Fruit fly (Drosophila melanogaster) whole organism, embryonic: ENCODE measurements around the gene pit.

Experiments used
- Awh ChIP-seq: fragments of 200-800 bp; sonication (Bioruptor generic); IDR thresholded peaks from 2 replicates; pipeline ENCODE4, ENCODE4 v1.3.6; 2022; ENCODE audit warnings: missing biosample characterization, missing genetic modification characterization
- CG11504 ChIP-seq: fragments of 200-800 bp; sonication (Bioruptor generic); optimal IDR thresholded peaks from 3 replicates; lab custom pipeline; 2019; ENCODE audit warnings: missing biosample characterization, mild to moderate bottlenecking, missing genetic modification characterization, moderate library complexity
- CG12155 ChIP-seq: fragments of 200-800 bp; sonication (Bioruptor generic); optimal IDR thresholded peaks from 3 replicates; lab custom pipeline; 2016; ENCODE audit warnings: missing biosample characterization, missing genetic modification characterization
- CG12236 ChIP-seq: fragments of 200-800 bp; sonication (Bioruptor generic); optimal IDR thresholded peaks from 2 replicates; lab custom pipeline; 2016; ENCODE audit warnings: missing biosample characterization, missing genetic modification characterization
- CG13894 ChIP-seq: fragments of 200-800 bp; sonication (Bioruptor generic); optimal IDR thresholded peaks from 3 replicates; lab custom pipeline; 2018; ENCODE audit warnings: missing biosample characterization, mild to moderate bottlenecking, missing genetic modification characterization, moderate library complexity
- CG14710 ChIP-seq: fragments of 200-800 bp; sonication (Bioruptor generic); optimal IDR thresholded peaks from 3 replicates; lab custom pipeline; 2019; ENCODE audit warnings: missing biosample characterization, mild to moderate bottlenecking, missing genetic modification characterization, moderate library complexity
- CG15601 ChIP-seq: fragments of 200-800 bp; sonication (Bioruptor generic); optimal IDR thresholded peaks from 3 replicates; lab custom pipeline; 2019; ENCODE audit warnings: missing biosample characterization, mild to moderate bottlenecking, missing genetic modification characterization, moderate library complexity
- CG16815 ChIP-seq: fragments of 200-800 bp; sonication (Bioruptor generic); optimal IDR thresholded peaks from 3 replicates; lab custom pipeline; 2017; ENCODE audit warnings: missing biosample characterization, mild to moderate bottlenecking, missing genetic modification characterization
- CG18262 ChIP-seq: fragments of 200-800 bp; optimal IDR thresholded peaks from 3 replicates; lab custom pipeline; 2019; ENCODE audit warnings: missing biosample characterization, mild to moderate bottlenecking, missing genetic modification characterization, moderate library complexity
- CG18599 ChIP-seq: fragments of 200-800 bp; sonication (Bioruptor generic); optimal IDR thresholded peaks from 3 replicates; lab custom pipeline; 2017; ENCODE audit warnings: missing biosample characterization, missing genetic modification characterization, mild to moderate bottlenecking, moderate library complexity, missing genetic modification reagents
- CG2129 ChIP-seq: fragments of 200-800 bp; sonication (Bioruptor generic); IDR thresholded peaks from 2 replicates; pipeline ENCODE4 v1.3.6; 2022; ENCODE audit warnings: missing biosample characterization, missing genetic modification characterization; ENCODE audit not compliant: partially characterized antibody
- CG30403 ChIP-seq: fragments of 200-800 bp; sonication (Bioruptor generic); optimal IDR thresholded peaks from 3 replicates; lab custom pipeline; 2016; ENCODE audit warnings: missing biosample characterization, missing genetic modification characterization
- CG30431 ChIP-seq: fragments of 200-800 bp; sonication (Bioruptor generic); optimal IDR thresholded peaks from 2 replicates; lab custom pipeline; 2017; ENCODE audit warnings: missing biosample characterization, missing genetic modification characterization
- CG31388 ChIP-seq: fragments of 200-800 bp; sonication (Bioruptor generic); optimal IDR thresholded peaks from 2 replicates; lab custom pipeline; 2016; ENCODE audit warnings: missing biosample characterization, missing genetic modification characterization
- CG3407 ChIP-seq: fragments of 200-800 bp; sonication (Bioruptor generic); optimal IDR thresholded peaks from 2 replicates; lab custom pipeline; 2018; ENCODE audit warnings: missing biosample characterization, mild to moderate bottlenecking, missing genetic modification characterization
- CG4328 ChIP-seq: fragments of 200-800 bp; sonication (Bioruptor generic); optimal IDR thresholded peaks from 3 replicates; lab custom pipeline; 2017; ENCODE audit warnings: missing biosample characterization, missing genetic modification reagents, missing genetic modification characterization
- CG43689 ChIP-seq: fragments of 200-800 bp; sonication (Bioruptor generic); IDR thresholded peaks from 2 replicates; pipeline ENCODE4 v1.3.6; 2022; ENCODE audit warnings: missing biosample characterization, missing genetic modification characterization
- CG6254 ChIP-seq: fragments of 200-800 bp; sonication (Bioruptor generic); optimal IDR thresholded peaks from 3 replicates; lab custom pipeline; 2017; ENCODE audit warnings: mild to moderate bottlenecking, missing biosample characterization, missing genetic modification reagents, missing genetic modification characterization
- CG6854 ChIP-seq: fragments of 200-800 bp; sonication (Bioruptor generic); optimal IDR thresholded peaks from 3 replicates; lab custom pipeline; 2017; ENCODE audit warnings: missing biosample characterization, mild to moderate bottlenecking, missing genetic modification characterization
- CG7556 ChIP-seq: fragments of 200-800 bp; sonication (Bioruptor generic); optimal IDR thresholded peaks from 2 replicates; lab custom pipeline; 2017; ENCODE audit warnings: missing biosample characterization, mild to moderate bottlenecking, missing genetic modification characterization
- CG8944 ChIP-seq: fragments of 200-800 bp; sonication (Bioruptor generic); optimal IDR thresholded peaks from 3 replicates; lab custom pipeline; 2016; ENCODE audit warnings: missing biosample characterization, missing genetic modification characterization
- CG9876 ChIP-seq: fragments of 200-800 bp; sonication (Bioruptor generic); optimal IDR thresholded peaks from 2 replicates; lab custom pipeline; 2016; ENCODE audit warnings: missing biosample characterization, missing genetic modification characterization
- CG9932 ChIP-seq: fragments of 200-800 bp; sonication (Bioruptor generic); IDR thresholded peaks from 2 replicates; pipeline ENCODE4 v1.3.6; 2022; ENCODE audit warnings: missing biosample characterization, missing genetic modification characterization
- CTCF ChIP-seq: fragments of 200-800 bp; sonication (Bioruptor generic); optimal IDR thresholded peaks from 2 replicates; lab custom pipeline; 2017; ENCODE audit warnings: missing biosample characterization, mild to moderate bottlenecking, missing genetic modification characterization, moderate library complexity
- D19B ChIP-seq: fragments of 200-800 bp; sonication (Bioruptor generic); optimal IDR thresholded peaks from 2 replicates; lab custom pipeline; 2017; ENCODE audit warnings: missing biosample characterization, mild to moderate bottlenecking, missing genetic modification characterization
- Dll ChIP-seq: fragments of 200-800 bp; sonication (Bioruptor generic); IDR thresholded peaks from 4 replicates; pipeline ENCODE4 v1.3.6; 2022; ENCODE audit warnings: missing biosample characterization, missing genetic modification characterization; ENCODE audit not compliant: partially characterized antibody
- Eip74EF ChIP-seq, 2 experiments: fragments of 200-800 bp in 1 of 2; fragments of >200 bp in 1 of 2; sonication (Bioruptor generic) in 1 of 2; optimal IDR thresholded peaks; 2 replicates each; lab custom pipeline; 2017 to 2019; ENCODE audit warnings: missing biosample characterization in 2 of 2, missing genetic modification characterization in 2 of 2, mild to moderate bottlenecking in 1 of 2, moderate library complexity in 1 of 2
- Gug ChIP-seq: fragments of 200-800 bp; sonication (Bioruptor generic); IDR thresholded peaks from 4 replicates; pipeline ENCODE4 v1.3.6; 2022; ENCODE audit warnings: missing biosample characterization, missing genetic modification characterization
- NK7.1 ChIP-seq: fragments of 200-800 bp; sonication (Bioruptor generic); optimal IDR thresholded peaks from 3 replicates; lab custom pipeline; 2016; ENCODE audit warnings: missing biosample characterization, missing genetic modification characterization
- Taf1 ChIP-seq: fragments of 200-800 bp; sonication (Bioruptor generic); IDR thresholded peaks from 2 replicates; pipeline ENCODE4 v1.3.6; 2022; ENCODE audit warnings: missing biosample characterization, missing genetic modification characterization
- Tbp ChIP-seq: fragments of >200 bp; optimal IDR thresholded peaks from 2 replicates; lab custom pipeline; 2018; ENCODE audit warnings: missing biosample characterization, missing genetic modification characterization
- YL-1 ChIP-seq: fragments of 200-800 bp; sonication (Bioruptor generic); optimal IDR thresholded peaks from 3 replicates; lab custom pipeline; 2017; ENCODE audit warnings: missing biosample characterization, mild to moderate bottlenecking, missing genetic modification characterization
- bbx ChIP-seq: fragments of 200-800 bp; sonication (Bioruptor generic); IDR thresholded peaks from 2 replicates; pipeline ENCODE4 v1.3.6; 2022; ENCODE audit warnings: missing biosample characterization, missing genetic modification characterization; ENCODE audit not compliant: partially characterized antibody
- dm ChIP-seq: fragments of 200-800 bp; sonication (Bioruptor generic); optimal IDR thresholded peaks from 3 replicates; lab custom pipeline; 2016; ENCODE audit warnings: missing biosample characterization, missing genetic modification characterization
- dmrt99B ChIP-seq: fragments of 200-800 bp; sonication (Bioruptor generic); optimal IDR thresholded peaks from 2 replicates; lab custom pipeline; 2018; ENCODE audit warnings: missing biosample characterization, mild to moderate bottlenecking, missing genetic modification characterization, moderate library complexity
- exex ChIP-seq: fragments of 200-800 bp; sonication (Bioruptor generic); optimal IDR thresholded peaks from 4 replicates; lab custom pipeline; 2018; ENCODE audit warnings: missing biosample characterization, mild to moderate bottlenecking, missing genetic modification characterization, moderate library complexity
- klu ChIP-seq: fragments of 200-800 bp; sonication (Bioruptor generic); IDR thresholded peaks from 2 replicates; pipeline ENCODE4 v1.3.6; 2022; ENCODE audit warnings: missing biosample characterization, missing genetic modification characterization
- lbe ChIP-seq: fragments of 200-800 bp; sonication (Bioruptor generic); optimal IDR thresholded peaks from 2 replicates; lab custom pipeline; 2016; ENCODE audit warnings: missing biosample characterization, mild to moderate bottlenecking, missing genetic modification characterization
- luna ChIP-seq: fragments of 200-800 bp; sonication (Bioruptor generic); optimal IDR thresholded peaks from 2 replicates; lab custom pipeline; 2016; ENCODE audit warnings: missing biosample characterization, missing genetic modification characterization
- org-1 ChIP-seq: fragments of 200-800 bp; sonication (Bioruptor generic); optimal IDR thresholded peaks from 2 replicates; lab custom pipeline; 2017; ENCODE audit warnings: missing biosample characterization, missing genetic modification characterization
- pfk ChIP-seq: fragments of 200-800 bp; sonication (Bioruptor generic); optimal IDR thresholded peaks from 2 replicates; lab custom pipeline; 2018; ENCODE audit warnings: missing biosample characterization, mild to moderate bottlenecking, missing genetic modification characterization, moderate library complexity
- pros ChIP-seq: fragments of 200-800 bp; sonication (Bioruptor generic); optimal IDR thresholded peaks from 3 replicates; lab custom pipeline; 2019; ENCODE audit warnings: missing biosample characterization, mild to moderate bottlenecking, missing genetic modification characterization, moderate library complexity
- pum ChIP-seq: fragments of 200-800 bp; sonication (Bioruptor generic); optimal IDR thresholded peaks from 2 replicates; lab custom pipeline; 2016; ENCODE audit warnings: missing biosample characterization, missing genetic modification characterization
- slbo ChIP-seq: fragments of 200-800 bp; sonication (Bioruptor generic); IDR thresholded peaks from 2 replicates; pipeline ENCODE4 v1.3.6; 2022; ENCODE audit warnings: missing biosample characterization, missing genetic modification characterization
- slp2 ChIP-seq: fragments of 200-800 bp; sonication (Bioruptor generic); optimal IDR thresholded peaks from 2 replicates; lab custom pipeline; 2016; ENCODE audit warnings: missing biosample characterization, missing genetic modification characterization
- sqz ChIP-seq: fragments of 200-800 bp; sonication (Bioruptor generic); optimal IDR thresholded peaks from 3 replicates; lab custom pipeline; 2018; ENCODE audit warnings: missing biosample characterization, mild to moderate bottlenecking, missing genetic modification characterization
- sug ChIP-seq: fragments of 200-800 bp; optimal IDR thresholded peaks from 2 replicates; lab custom pipeline; 2019; ENCODE audit warnings: missing biosample characterization, mild to moderate bottlenecking, missing genetic modification characterization, moderate library complexity
- tap ChIP-seq: fragments of 200-800 bp; optimal IDR thresholded peaks from 3 replicates; lab custom pipeline; 2019; ENCODE audit warnings: missing biosample characterization, mild to moderate bottlenecking, missing genetic modification characterization, moderate library complexity
- twi ChIP-seq: fragments of 200-800 bp; optimal IDR thresholded peaks from 2 replicates; lab custom pipeline; 2019; ENCODE audit warnings: missing biosample characterization, mild to moderate bottlenecking, missing genetic modification characterization, moderate library complexity
- usp ChIP-seq: fragments of >200 bp; optimal IDR thresholded peaks from 2 replicates; lab custom pipeline; 2017; ENCODE audit warnings: missing biosample characterization, missing genetic modification characterization
- zf30C ChIP-seq: fragments of 200-800 bp; sonication (Bioruptor generic); optimal IDR thresholded peaks from 3 replicates; lab custom pipeline; 2018; ENCODE audit warnings: missing biosample characterization, mild to moderate bottlenecking, missing genetic modification characterization
- zfh2 ChIP-seq: fragments of 200-800 bp; sonication (Bioruptor generic); optimal IDR thresholded peaks from 2 replicates; lab custom pipeline; 2016; ENCODE audit warnings: missing biosample characterization, missing genetic modification characterization

Gene pit

dm6 chr3R:22025320-22025719, 8.8 kb upstream of the pit start, which contains the start of gene CG6028 (continued):
- TF ChIP-seq D19B (GFP tag; lab: Kevin White, UChicago) (no peak), usp (GFP tag; lab: Kevin White, UChicago) (no peak), CG6254 (GFP tag; lab: Kevin White, UChicago) (no peak), CG6854 (no peak), slp2 (no peak), CG30403 (GFP tag; lab: Kevin White, UChicago) (peak; percentile 17), luna (GFP tag; lab: Kevin White, UChicago) (no peak), NK7.1 (GFP tag; lab: Kevin White, UChicago) (no peak), CG15601 (tag; lab: Kevin White, UChicago) (no peak), klu (GFP tag; lab: Robert Waterston, UW) (no peak), dmrt99B (tag; lab: Kevin White, UChicago) (no peak), CG14710 (peak; percentile 9), exex (tag; lab: Kevin White, UChicago) (peak; percentile 45), sug (tag; lab: Kevin White, UChicago) (no peak), CG30431 (GFP tag; lab: Kevin White, UChicago) (no peak), CG18262 (peak; percentile 17), org-1 (no peak), Taf1 (GFP tag; lab: Robert Waterston, UW) (no peak), CG8944 (GFP tag; lab: Kevin White, UChicago) (no peak), CG9932 (GFP tag; lab: Robert Waterston, UW) (peak; percentile 44; the same call in 1 of the 2 replicates), CG12236 (no peak), bbx (GFP tag; lab: Robert Waterston, UW) (peak; percentile 33; the same call in 1 of the 2 replicates), CG13894 (tag; lab: Kevin White, UChicago) (no peak), pum (GFP tag; lab: Kevin White, UChicago) (no peak), zfh2 (GFP tag; lab: Kevin White, UChicago) (peak; percentile 28), CG2129 (GFP tag; lab: Robert Waterston, UW) (no peak), Awh (GFP tag; lab: Robert Waterston, UW) (no peak), lbe (peak; percentile 19), CTCF (no peak), CG16815 (GFP tag; lab: Kevin White, UChicago) (no peak), zf30C (no peak), CG7556 (peak; percentile 6), CG12155 (peak; percentile 24), Gug (GFP tag; lab: Robert Waterston, UW) (peak; percentile 29; the same call in 2 of the 4 replicates), YL-1 (GFP tag; lab: Kevin White, UChicago) (peak; percentile 19), Dll (GFP tag; lab: Robert Waterston, UW) (peak; percentile 29; the same call in 2 of the 4 replicates), CG18599 (GFP tag; lab: Kevin White, UChicago) (peak; percentile 42), Eip74EF (GFP tag; optimal IDR thresholded peaks at IDR 0.05; lab: Kevin White, UChicago) (no peak), dm (GFP tag; lab: Kevin White, UChicago) (no peak), slbo (GFP tag; lab: Robert Waterston, UW) (peak; percentile 61; the same call in 1 of the 2 replicates), CG31388 (GFP tag; lab: Kevin White, UChicago) (no peak), Tbp (GFP tag; lab: Kevin White, UChicago) (no peak), pros (GFP tag; lab: Kevin White, UChicago) (no peak), twi (tag; lab: Kevin White, UChicago) (no peak), CG4328 (GFP tag; lab: Kevin White, UChicago) (no peak), pfk (GFP tag; lab: Kevin White, UChicago) (no peak), tap (tag; lab: Kevin White, UChicago) (no peak), CG3407 (GFP tag; lab: Kevin White, UChicago) (no peak), CG11504 (no peak), CG9876 (GFP tag; lab: Kevin White, UChicago) (no peak), sqz (GFP tag; lab: Kevin White, UChicago) (no peak), CG43689 (GFP tag; lab: Robert Waterston, UW) (no peak)
